Worm (Caenorhabditis elegans) whole organism, mixed stage, embryonic: Measurements from ENCODE around the gene F37C12.14.

Experiments
- M03D4.4 ChIP-seq: sonication (generic microtip); optimal IDR thresholded peaks from 2 replicates; lab custom pipeline; 2017; ENCODE audit warnings: mild to moderate bottlenecking, missing genetic modification characterization, missing compliant biosample characterization
- ceh-39 ChIP-seq: fragments of 150-350 bp; optimal IDR thresholded peaks from 2 replicates; lab custom pipeline; 2014; ENCODE audit warnings: missing biosample characterization, missing genetic modification characterization
- ceh-43 ChIP-seq: fragments of 200-800 bp; sonication (Bioruptor generic); optimal IDR thresholded peaks from 2 replicates; lab custom pipeline; 2018; ENCODE audit warnings: mild to moderate bottlenecking, missing genetic modification characterization, moderate library complexity, missing compliant biosample characterization
- ceh-83 ChIP-seq: fragments of 200-800 bp; sonication (Bioruptor generic); optimal IDR thresholded peaks from 2 replicates; lab custom pipeline; 2018; ENCODE audit warnings: mild to moderate bottlenecking, missing genetic modification characterization, missing compliant biosample characterization
- ces-1 ChIP-seq: fragments of 150-350 bp; optimal IDR thresholded peaks from 2 replicates; lab custom pipeline; 2014; ENCODE audit warnings: missing biosample characterization, missing genetic modification reagents, missing genetic modification characterization
- cnd-1 ChIP-seq: fragments of 200-800 bp; sonication (Bioruptor generic); optimal IDR thresholded peaks from 2 replicates; lab custom pipeline; 2018; ENCODE audit warnings: mild to moderate bottlenecking, missing genetic modification characterization, missing compliant biosample characterization
- drap-1 ChIP-seq: fragments of 200-800 bp; sonication (Bioruptor generic); optimal IDR thresholded peaks from 3 replicates; lab custom pipeline; 2018; ENCODE audit warnings: mild to moderate bottlenecking, missing genetic modification characterization, missing compliant biosample characterization
- elt-1 ChIP-seq: sonication (generic microtip); optimal IDR thresholded peaks from 2 replicates; lab custom pipeline; 2017; ENCODE audit warnings: missing genetic modification characterization, mild to moderate bottlenecking, missing compliant biosample characterization, antibody characterized with exemption, moderate library complexity, borderline replicate concordance; ENCODE audit not compliant: insufficient read depth
- elt-3 ChIP-seq: fragments of 150-350 bp; optimal IDR thresholded peaks from 2 replicates; lab custom pipeline; 2014; ENCODE audit warnings: missing biosample characterization, missing genetic modification characterization
- flh-1 ChIP-seq: fragments of 200-800 bp; sonication (Bioruptor generic); optimal IDR thresholded peaks from 2 replicates; lab custom pipeline; 2018; ENCODE audit warnings: mild to moderate bottlenecking, missing genetic modification characterization, moderate library complexity, missing compliant biosample characterization
- ham-2 ChIP-seq: fragments of 200-800 bp; sonication (Bioruptor generic); optimal IDR thresholded peaks from 2 replicates; lab custom pipeline; 2018; ENCODE audit warnings: mild to moderate bottlenecking, missing genetic modification characterization, missing compliant biosample characterization
- hlh-1 ChIP-seq: fragments of 150-350 bp; optimal IDR thresholded peaks from 2 replicates; lab custom pipeline; 2014; ENCODE audit warnings: missing biosample characterization, missing genetic modification reagents, missing genetic modification characterization
- lin-13 ChIP-seq: fragments of 150-350 bp; optimal IDR thresholded peaks from 2 replicates; lab custom pipeline; 2014; ENCODE audit warnings: missing biosample characterization, missing genetic modification characterization
- lsy-2 ChIP-seq: fragments of 150-350 bp; optimal IDR thresholded peaks from 2 replicates; lab custom pipeline; 2014; ENCODE audit warnings: missing biosample characterization, missing genetic modification characterization
- mep-1 ChIP-seq: fragments of 150-350 bp; optimal IDR thresholded peaks from 2 replicates; lab custom pipeline; 2017; ENCODE audit warnings: missing biosample characterization, missing genetic modification reagents, missing genetic modification characterization, inconsistent platforms
- mls-2 ChIP-seq: sonication (generic microtip); optimal IDR thresholded peaks from 2 replicates; lab custom pipeline; 2016; ENCODE audit warnings: mild to moderate bottlenecking, missing genetic modification characterization, moderate library complexity, missing compliant biosample characterization
- nhr-2 ChIP-seq: fragments of 150-350 bp; optimal IDR thresholded peaks from 2 replicates; lab custom pipeline; 2014; ENCODE audit warnings: missing biosample characterization, missing genetic modification characterization
- nhr-237 ChIP-seq: fragments of 150-350 bp; optimal IDR thresholded peaks from 2 replicates; lab custom pipeline; 2014; ENCODE audit warnings: missing biosample characterization, missing genetic modification characterization
- nhr-28 ChIP-seq: fragments of 150-350 bp; optimal IDR thresholded peaks from 2 replicates; lab custom pipeline; 2014; ENCODE audit warnings: missing biosample characterization, missing genetic modification characterization
- nhr-76 ChIP-seq: sonication (generic microtip); optimal IDR thresholded peaks from 2 replicates; lab custom pipeline; 2017; ENCODE audit warnings: missing biosample characterization, missing genetic modification characterization
- pha-4 ChIP-seq: fragments of 150-350 bp; optimal IDR thresholded peaks from 2 replicates; lab custom pipeline; 2018; ENCODE audit warnings: missing biosample characterization, missing genetic modification reagents, missing genetic modification characterization
- sem-2 ChIP-seq: fragments of 200-800 bp; sonication (Bioruptor generic); optimal IDR thresholded peaks from 2 replicates; lab custom pipeline; 2018; ENCODE audit warnings: mild to moderate bottlenecking, missing genetic modification characterization, missing compliant biosample characterization
- snpc-4 ChIP-seq: fragments of 150-350 bp; optimal IDR thresholded peaks from 2 replicates; lab custom pipeline; 2014; ENCODE audit warnings: missing biosample characterization, missing genetic modification characterization
- sptf-1 ChIP-seq: sonication (generic microtip); optimal IDR thresholded peaks from 2 replicates; lab custom pipeline; 2017; ENCODE audit warnings: mild to moderate bottlenecking, missing genetic modification characterization, moderate library complexity, missing compliant biosample characterization
- tbx-8 ChIP-seq: fragments of 200-800 bp; sonication (Bioruptor generic); optimal IDR thresholded peaks from 2 replicates; lab custom pipeline; 2018; ENCODE audit warnings: mild to moderate bottlenecking, missing genetic modification characterization, moderate library complexity, missing compliant biosample characterization
- unc-120 ChIP-seq: sonication (generic microtip); optimal IDR thresholded peaks from 2 replicates; lab custom pipeline; 2017; ENCODE audit warnings: missing genetic modification characterization, missing compliant biosample characterization; ENCODE audit not compliant: poor library complexity, severe bottlenecking
- unc-39 ChIP-seq: fragments of 150-350 bp; optimal IDR thresholded peaks from 2 replicates; lab custom pipeline; 2014; ENCODE audit warnings: missing biosample characterization, missing genetic modification characterization
- unc-62 ChIP-seq: fragments of 150-350 bp; optimal IDR thresholded peaks from 2 replicates; lab custom pipeline; 2014; ENCODE audit warnings: missing biosample characterization, missing genetic modification reagents, missing genetic modification characterization
- ztf-11 ChIP-seq: fragments of 150-350 bp; optimal IDR thresholded peaks from 2 replicates; lab custom pipeline; 2014; ENCODE audit warnings: missing biosample characterization, missing genetic modification characterization

F37C12.14 gene

DNA sequence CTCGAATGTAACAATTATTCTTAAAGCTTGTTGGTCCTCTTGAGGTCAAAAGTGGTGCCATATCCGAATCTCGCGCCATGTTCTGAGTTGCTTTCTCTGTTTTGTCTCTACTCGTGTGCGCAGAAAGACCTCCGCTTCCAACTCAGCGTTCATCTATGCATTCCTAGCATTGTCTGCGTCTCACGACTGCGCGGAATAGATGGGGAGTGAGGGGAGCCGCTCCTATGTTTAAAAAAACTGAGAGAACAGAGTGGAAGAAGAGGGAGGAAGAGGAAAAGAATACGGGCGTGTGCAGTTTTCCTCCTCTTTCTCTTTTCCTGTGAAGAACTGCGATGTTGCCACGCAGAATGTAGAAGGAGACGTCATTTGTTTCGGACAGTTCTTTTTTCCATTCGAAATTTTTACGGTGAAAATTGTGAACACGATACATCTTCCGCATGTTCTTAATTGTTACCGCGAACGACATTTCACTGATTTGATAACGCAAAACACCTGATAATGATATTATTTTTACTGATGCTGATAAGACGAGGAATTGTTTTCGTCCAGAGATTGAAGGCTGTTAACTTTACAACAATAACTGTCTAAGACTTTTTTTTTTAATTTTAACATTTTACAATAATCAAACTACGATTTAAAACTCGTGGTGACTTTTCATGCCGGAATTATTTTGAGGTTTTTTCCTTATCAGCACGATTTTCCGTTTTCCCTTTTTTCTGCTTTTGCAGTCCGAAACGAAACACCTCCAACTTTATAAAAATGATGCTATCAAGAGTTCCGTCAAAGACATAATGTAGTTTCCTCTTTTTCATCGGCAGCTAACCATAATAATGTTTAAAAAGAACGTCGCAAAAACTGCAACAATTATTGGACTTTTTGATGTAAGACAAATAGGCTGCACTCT lies 18.5 kb downstream of the F37C12.14 start:
- TF ChIP-seq nhr-237 (tag; lab: Kevin White, UChicago) (peak; percentile 6), cnd-1 (no peak), unc-39 (tag; lab: Kevin White, UChicago) (no peak), drap-1 (peak; percentile 11), nhr-2 (tag; lab: Kevin White, UChicago) (no peak), ceh-43 (GFP tag; lab: Kevin White, UChicago) (no peak), mls-2 (tag; lab: Kevin White, UChicago) (no peak)

DNA sequence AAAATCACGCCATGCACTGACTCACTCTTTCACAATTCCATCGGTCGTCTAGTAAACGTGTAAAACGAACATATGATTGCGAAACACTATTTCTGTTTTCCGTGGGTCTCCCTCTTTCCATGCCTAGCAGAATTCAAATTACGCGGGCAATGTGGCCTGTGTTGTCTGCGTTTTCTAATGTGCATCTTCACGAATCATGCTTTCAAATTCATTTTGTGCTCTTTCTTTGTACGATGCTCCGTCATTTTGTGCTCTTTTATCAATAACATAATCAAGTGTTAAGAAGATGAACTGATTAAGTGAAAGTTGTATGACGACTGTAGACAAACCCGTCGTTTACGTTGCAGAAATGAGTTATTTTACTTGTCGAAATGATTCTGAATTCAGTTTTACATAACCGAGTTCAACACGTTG lies 19.6 kb downstream of the F37C12.14 start:
- peak; percentile 10 for TF ChIP-seq ces-1
- no peak for TF ChIP-seq elt-1 (tag; lab: Kevin White, UChicago)
- TF ChIP-seq, all 35 proteins: peak for 1

DNA sequence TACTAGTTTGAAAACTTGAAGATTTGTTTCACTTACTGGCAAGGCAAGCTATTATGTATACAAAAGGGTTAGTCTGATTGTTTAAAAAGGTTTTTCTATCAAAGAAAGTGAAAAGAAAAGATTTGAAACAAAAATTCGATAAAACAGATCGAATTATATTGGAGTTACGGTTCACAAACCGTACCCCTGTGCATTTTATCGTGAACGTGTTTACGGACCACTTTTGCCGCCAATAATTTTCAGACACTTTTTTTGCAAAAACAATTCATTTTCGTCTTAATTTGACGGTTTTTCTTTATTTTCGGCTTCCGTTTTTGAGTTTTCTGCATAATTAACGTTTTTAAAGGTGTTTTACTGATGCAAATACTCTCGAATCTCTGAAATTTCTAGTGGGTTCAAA lies 20.1 kb downstream of the F37C12.14 start:
- TF ChIP-seq unc-39 (tag; lab: Kevin White, UChicago) = no peak
- TF ChIP-seq ztf-11 = no peak
- TF ChIP-seq M03D4.4 (tag; lab: Kevin White, UChicago) = no peak
- TF ChIP-seq ceh-83 = no peak
- no peak for TF ChIP-seq nhr-28 (tag; lab: Kevin White, UChicago)
- TF ChIP-seq ham-2 (GFP tag; lab: Kevin White, UChicago) = no peak
- no peak for TF ChIP-seq ceh-43 (GFP tag; lab: Kevin White, UChicago)
- TF ChIP-seq mls-2 (tag; lab: Kevin White, UChicago) = no peak
- no peak for TF ChIP-seq hlh-1 (tag; lab: Kevin White, UChicago)
- TF ChIP-seq unc-62 (GFP tag; lab: Kevin White, UChicago) = no peak
- TF ChIP-seq sem-2 = no peak
- TF ChIP-seq nhr-237 (tag; lab: Kevin White, UChicago) = no peak
- no peak for TF ChIP-seq flh-1 (GFP tag; lab: Kevin White, UChicago)
- TF ChIP-seq unc-120 = no peak
- no peak for TF ChIP-seq lsy-2
- no peak for TF ChIP-seq mep-1 (tag; lab: Kevin White, UChicago)
- no peak for TF ChIP-seq tbx-8 (GFP tag; lab: Kevin White, UChicago)
- TF ChIP-seq nhr-2 (tag; lab: Kevin White, UChicago) = no peak

DNA sequence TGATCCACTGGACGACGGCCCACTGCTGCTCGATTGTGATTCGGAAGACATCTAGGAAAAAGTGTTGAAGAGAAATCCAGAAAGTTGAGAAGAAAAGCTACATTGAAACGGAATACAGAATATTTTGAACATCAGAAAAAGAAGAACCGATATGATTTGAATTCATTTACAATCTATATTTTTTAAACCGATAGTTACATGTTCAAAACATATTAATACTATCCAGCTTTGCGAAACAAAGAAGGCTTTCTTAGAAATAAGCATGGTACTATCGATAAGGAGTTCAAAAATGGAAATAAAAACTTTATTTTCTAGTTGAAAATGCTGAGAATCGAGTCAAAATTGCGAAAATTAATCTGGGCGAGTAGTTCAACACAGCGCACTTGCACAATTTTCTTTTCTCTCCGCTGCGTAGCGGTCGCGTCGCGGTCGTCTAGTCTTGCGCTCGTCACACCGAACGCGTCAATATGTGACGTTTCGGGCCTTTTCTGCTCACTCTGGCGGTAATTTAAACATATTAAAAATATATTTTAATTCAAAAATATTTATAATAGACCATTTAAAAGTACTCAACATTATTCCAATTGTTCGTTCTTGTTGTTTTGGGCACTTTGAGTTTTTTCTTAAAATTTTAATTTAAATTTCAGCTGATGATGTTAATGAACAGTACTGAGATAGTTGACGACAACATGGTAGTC lies 23.2 kb downstream of the F37C12.14 start, which contains the start of the genes syf-2 and K04G7.1:
Gene syf-2, minus strand, starts transcription at position 51 of the 698 bp plus-strand sequence.
Gene K04G7.1, plus strand, starts transcription at position 648 of the 698 bp plus-strand sequence.
- TF ChIP-seq nhr-76 (no peak), nhr-2 (tag; lab: Kevin White, UChicago) (peak; percentile 42), ces-1 (peak; percentile 80), mep-1 (tag; lab: Kevin White, UChicago) (peak; percentile 98), pha-4 (tag; lab: Kevin White, UChicago) (peak; percentile 85), elt-1 (tag; lab: Kevin White, UChicago) (no peak), ceh-43 (GFP tag; lab: Kevin White, UChicago) (peak; percentile 3), lsy-2 (peak; percentile 89), snpc-4 (tag; lab: Kevin White, UChicago) (no peak), nhr-28 (tag; lab: Kevin White, UChicago) (no peak), hlh-1 (tag; lab: Kevin White, UChicago) (peak; percentile 69), unc-62 (GFP tag; lab: Kevin White, UChicago) (peak; percentile 70), ceh-39 (tag; lab: Kevin White, UChicago) (peak; percentile 87), unc-120 (peak; percentile 53), unc-39 (tag; lab: Kevin White, UChicago) (no peak), mls-2 (tag; lab: Kevin White, UChicago) (peak; percentile 9), elt-3 (tag; lab: Kevin White, UChicago) (no peak), drap-1 (peak; percentile 42), nhr-237 (tag; lab: Kevin White, UChicago) (peak; percentile 88), sem-2 (no peak), sptf-1 (tag; lab: Kevin White, UChicago) (peak; percentile 78), lin-13 (tag; lab: Kevin White, UChicago) (peak; percentile 96), ztf-11 (no peak)
- TF ChIP-seq, all 35 proteins: peak for 15
